Worm (Caenorhabditis elegans) whole organism, late embryonic: ENCODE measurements around the gene Y67A10A.11.

ENCODE experiments used
- ama-1 ChIP-seq: fragments of 150-350 bp; optimal IDR thresholded peaks from 2 replicates; lab custom pipeline; 2014
- ceh-30 ChIP-seq: fragments of 150-350 bp; optimal IDR thresholded peaks from 2 replicates; lab custom pipeline; 2014; ENCODE audit warnings: missing biosample characterization, missing genetic modification characterization
- nfya-1 ChIP-seq: sonication (generic microtip); optimal IDR thresholded peaks from 2 replicates; lab custom pipeline; 2017; ENCODE audit warnings: missing genetic modification characterization, mild to moderate bottlenecking, missing compliant biosample characterization, antibody characterized with exemption, moderate library complexity
- nhr-11 ChIP-seq: fragments of 150-350 bp; optimal IDR thresholded peaks from 2 replicates; lab custom pipeline; 2014; ENCODE audit warnings: missing biosample characterization, missing genetic modification characterization
- pqm-1 ChIP-seq: sonication (generic microtip); optimal IDR thresholded peaks from 2 replicates; lab custom pipeline; 2016; ENCODE audit warnings: missing genetic modification characterization, missing compliant biosample characterization
- rnt-1 ChIP-seq: sonication (generic microtip); optimal IDR thresholded peaks from 2 replicates; lab custom pipeline; 2016; ENCODE audit warnings: missing genetic modification characterization, missing compliant biosample characterization

ce11 chrIV:14391746-14392145 is 52.0 kb downstream of the Y67A10A.11 start:
- no peak for TF ChIP-seq ama-1 (lab: Kevin White, UChicago)
- TF ChIP-seq nhr-11 (tag; lab: Kevin White, UChicago): no peak
- TF ChIP-seq nfya-1: no peak
- no peak for TF ChIP-seq pqm-1 (tag; lab: Kevin White, UChicago)
- no peak for TF ChIP-seq ceh-30 (tag; lab: Kevin White, UChicago)
- TF ChIP-seq rnt-1: no peak
